Worm (Caenorhabditis elegans): ENCODE measurements around the gene lido-18.

The lido-18 gene

DNA sequence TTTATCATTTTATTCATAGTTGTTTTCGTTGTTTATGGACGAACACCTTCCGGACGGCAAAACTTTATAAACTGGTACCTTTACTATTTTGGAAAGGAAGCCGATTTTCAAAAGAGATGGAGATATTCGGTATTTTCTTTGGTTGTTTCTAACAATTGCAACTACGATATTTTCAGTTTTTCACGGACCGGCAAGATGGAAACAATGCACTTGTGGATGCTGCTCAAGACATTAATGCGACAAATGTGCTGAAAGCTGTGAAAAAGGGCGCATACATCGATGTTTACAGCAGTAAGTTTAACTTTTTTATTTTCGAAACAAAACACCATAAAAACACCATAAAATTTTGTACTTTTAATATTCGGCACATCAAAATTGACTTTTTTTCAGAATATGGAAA, 3.9 kb downstream of the lido-18 start:
- TF ChIP-seq jun-1 (tag; optimal IDR thresholded peaks at IDR 0.05), result no peak
- TF ChIP-seq efl-1 (optimal IDR thresholded peaks at IDR 0.05), result no peak
- peak in 1 of 2 experiments; percentile 84 for TF ChIP-seq efl-1 (GFP tag; optimal IDR thresholded peaks at IDR 0.05 in 1 of 2)

DNA sequence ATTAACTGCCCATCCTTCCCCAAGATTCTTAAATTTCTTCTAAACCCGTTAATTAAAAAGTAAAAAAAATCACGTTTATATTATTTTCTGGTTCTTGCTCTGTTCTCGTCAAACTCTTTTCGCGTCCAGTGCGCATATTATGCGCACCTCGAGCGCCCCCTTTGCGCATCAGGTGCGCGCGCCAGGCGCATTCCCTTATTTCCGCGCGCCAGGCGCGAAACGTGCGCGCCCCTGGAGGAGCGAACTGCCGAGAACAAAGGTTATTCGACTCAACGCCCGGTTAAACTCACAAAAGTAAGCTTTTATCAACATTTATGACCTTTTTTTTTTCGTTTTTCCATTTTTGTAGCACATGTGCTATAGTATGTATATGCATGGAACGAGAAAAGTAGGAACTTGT, 10.3 kb downstream of the lido-18 start:
- no peak for TF ChIP-seq skn-1 (tag; optimal IDR thresholded peaks at IDR 0.05)
- no peak for TF ChIP-seq lir-3 (tag; optimal IDR thresholded peaks at IDR 0.05; ENCODE audit: poor library complexity)
- TF ChIP-seq aly-2 (tag; optimal IDR thresholded peaks at IDR 0.05), result no peak
- no peak for TF ChIP-seq fkh-4 (tag; optimal IDR thresholded peaks at IDR 0.05; ENCODE audit: borderline replicate concordance)
- no peak for TF ChIP-seq elt-2 (tag; optimal IDR thresholded peaks at IDR 0.05)
- TF ChIP-seq hlh-4 (tag; optimal IDR thresholded peaks at IDR 0.05), result no peak
- TF ChIP-seq lin-14 (GFP tag; optimal IDR thresholded peaks at IDR 0.05), result no peak
- no peak for TF ChIP-seq lin-15B (tag; optimal IDR thresholded peaks at IDR 0.05)
- no peak for TF ChIP-seq nhr-85 (tag)
- no peak for TF ChIP-seq hpl-2 (GFP tag; optimal IDR thresholded peaks at IDR 0.05)
- no peak for TF ChIP-seq pax-3 (tag; optimal IDR thresholded peaks at IDR 0.05)

- peak; percentile 46 for TF ChIP-seq nhr-85 (tag)
- TF ChIP-seq blmp-1 (tag; optimal IDR thresholded peaks at IDR 0.05), result peak; percentile 1
- TF ChIP-seq nhr-19 (GFP tag; conservative IDR thresholded peaks at IDR 0.05), result peak; percentile 39
Measured at ce11 chrIII:7676796-7677195, 14.7 kb downstream of the lido-18 start.

DNA sequence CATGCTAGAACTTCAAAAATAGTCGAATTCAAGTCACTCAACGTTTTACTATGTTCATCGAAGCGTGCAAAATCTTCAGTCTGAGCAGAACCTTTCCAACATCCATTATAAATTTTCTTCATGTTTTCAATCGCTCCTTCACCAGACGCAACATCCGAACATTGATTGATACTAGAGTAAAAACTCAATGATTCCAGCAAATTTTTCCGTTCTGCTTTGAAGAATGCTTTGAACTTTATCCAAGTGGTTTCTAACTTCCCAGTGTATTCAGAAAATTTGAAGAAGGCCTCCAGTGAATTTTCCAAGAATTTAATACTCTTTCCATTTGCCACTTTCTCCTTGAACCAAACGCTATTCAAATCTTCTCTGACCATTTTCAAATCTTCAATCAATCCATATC, 30.2 kb downstream of the lido-18 start:
- TF ChIP-seq dpl-1 (GFP tag; optimal IDR thresholded peaks at IDR 0.05), result no peak
- no peak for TF ChIP-seq C04F5.9 (tag; optimal IDR thresholded peaks at IDR 0.05)
- TF ChIP-seq jun-1 (tag; optimal IDR thresholded peaks at IDR 0.05), result no peak
- no peak for TF ChIP-seq sptf-1 (tag; optimal IDR thresholded peaks at IDR 0.05)
- no peak for TF ChIP-seq pax-3 (tag; optimal IDR thresholded peaks at IDR 0.05)
- TF ChIP-seq blmp-1 (tag; optimal IDR thresholded peaks at IDR 0.05), result no peak
- TF ChIP-seq efl-3 (GFP tag; optimal IDR thresholded peaks at IDR 0.05), result no peak
- no peak for TF ChIP-seq zag-1 (tag; optimal IDR thresholded peaks at IDR 0.05)
- no peak for TF ChIP-seq lsy-2 (tag; optimal IDR thresholded peaks at IDR 0.05)
- TF ChIP-seq hlh-4 (tag; optimal IDR thresholded peaks at IDR 0.05), result no peak
- no peak for TF ChIP-seq nhr-28 (tag; optimal IDR thresholded peaks at IDR 0.05)
- TF ChIP-seq C34B4.2 (tag; optimal IDR thresholded peaks at IDR 0.05), result no peak
- no peak for TF ChIP-seq fkh-10 (GFP tag; optimal IDR thresholded peaks at IDR 0.05)
- no peak for TF ChIP-seq unc-98 (GFP tag; IDR thresholded peaks at IDR 0.05)
- no peak for TF ChIP-seq hlh-17 (GFP tag; optimal IDR thresholded peaks at IDR 0.05; ENCODE audit: borderline replicate concordance)
- TF ChIP-seq pag-3 (tag; optimal IDR thresholded peaks at IDR 0.05; ENCODE audit: borderline replicate concordance, insufficient read depth), result no peak
- no peak for TF ChIP-seq nhr-19 (GFP tag; conservative IDR thresholded peaks at IDR 0.05)
- no peak for TF ChIP-seq nhr-76 (tag; optimal IDR thresholded peaks at IDR 0.05)
- TF ChIP-seq pqm-1 (tag; optimal IDR thresholded peaks at IDR 0.05), result no peak

DNA sequence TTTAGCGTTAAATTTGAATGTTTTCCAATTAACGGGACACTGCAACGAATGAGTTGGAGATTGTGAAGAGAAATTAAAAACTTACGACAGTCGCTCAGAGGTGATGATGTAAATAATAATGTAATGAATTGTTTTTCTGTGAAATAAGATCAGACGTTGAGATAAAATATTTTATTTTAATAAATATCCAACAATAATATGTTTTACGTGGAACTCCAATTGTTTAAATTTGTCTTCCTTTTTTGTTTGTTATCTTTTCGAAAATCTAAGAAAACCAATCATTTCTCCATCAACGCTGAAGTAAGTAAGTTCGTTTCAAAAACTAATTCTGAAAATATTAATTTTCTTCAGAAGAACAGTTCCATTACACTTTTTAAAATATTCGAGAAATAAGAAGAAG, 32.2 kb downstream of the lido-18 start, which contains the start of gene C18H2.5:
C18H2.5 (minus strand) TSS at position 101 of the 400 bp plus-strand sequence.
- TF ChIP-seq nhr-19 (GFP tag; conservative IDR thresholded peaks at IDR 0.05) (no peak), nhr-28 (tag; optimal IDR thresholded peaks at IDR 0.05) (no peak), efl-3 (GFP tag; optimal IDR thresholded peaks at IDR 0.05) (no peak), unc-130 (tag; optimal IDR thresholded peaks at IDR 0.05) (no peak), C34B4.2 (tag; optimal IDR thresholded peaks at IDR 0.05) (no peak), lin-13 (GFP tag; optimal IDR thresholded peaks at IDR 0.05) (no peak), hpl-2 (GFP tag; optimal IDR thresholded peaks at IDR 0.05) (no peak), ceh-82 (tag; optimal IDR thresholded peaks at IDR 0.05) (no peak), aha-1 (tag; optimal IDR thresholded peaks at IDR 0.05) (no peak), aly-2 (tag; optimal IDR thresholded peaks at IDR 0.05) (no peak), F16B12.6 (tag; optimal IDR thresholded peaks at IDR 0.05) (no peak), skn-1 (tag; optimal IDR thresholded peaks at IDR 0.05) (no peak), snpc-4 (tag; optimal IDR thresholded peaks at IDR 0.05) (no peak), dsc-1 (tag; optimal IDR thresholded peaks at IDR 0.05) (no peak), lin-39 (tag; optimal IDR thresholded peaks at IDR 0.05) (no peak), grh-1 (GFP tag; IDR thresholded peaks at IDR 0.05) (no peak), nhr-12 (tag; optimal IDR thresholded peaks at IDR 0.05) (no peak), zip-4 (GFP tag; optimal IDR thresholded peaks at IDR 0.05) (no peak), pag-3 (tag; optimal IDR thresholded peaks at IDR 0.05; ENCODE audit: borderline replicate concordance, insufficient read depth) (no peak), hlh-17 (GFP tag; optimal IDR thresholded peaks at IDR 0.05; ENCODE audit: borderline replicate concordance) (no peak)
